Worm (Caenorhabditis elegans): ENCODE results near the gene cutc-1.

DNA sequence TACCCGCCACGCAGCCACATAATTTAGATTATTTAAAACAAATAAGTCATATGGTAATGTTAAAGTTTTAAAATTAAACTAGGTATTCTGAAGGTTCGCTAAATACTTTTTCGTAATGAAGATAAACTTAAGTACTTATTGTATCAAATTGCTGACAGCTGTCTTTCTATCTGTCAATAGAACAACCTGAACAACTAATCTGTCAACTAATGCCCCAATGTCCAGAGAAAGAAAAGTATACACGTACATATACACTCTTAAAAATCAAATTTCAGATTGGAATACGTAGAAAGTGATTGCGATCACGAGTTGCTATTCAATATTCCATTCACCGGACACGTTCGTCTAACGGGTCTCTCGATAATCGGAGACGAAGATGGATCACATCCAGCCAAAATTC is 7.3 kb upstream of the cutc-1 start:
- TF ChIP-seq flt-1 (GFP tag; IDR thresholded peaks at IDR 0.05) (no peak), ref-1 (GFP tag; conservative IDR thresholded peaks at IDR 0.05) (no peak), ztf-29 (GFP tag; IDR thresholded peaks at IDR 0.05) (no peak)
